Worm (Caenorhabditis elegans) whole organism, late embryonic: ENCODE measurements around the gene F48F7.5.

Experiments
- C08G9.2 ChIP-seq: sonication (generic microtip); optimal IDR thresholded peaks from 2 replicates; lab custom pipeline; 2016; ENCODE audit warnings: mild to moderate bottlenecking, missing genetic modification characterization, moderate library complexity, missing compliant biosample characterization
- K02D7.2 ChIP-seq: sonication (generic microtip); optimal IDR thresholded peaks from 2 replicates; lab custom pipeline; 2017; ENCODE audit warnings: mild to moderate bottlenecking, missing genetic modification characterization, missing compliant biosample characterization
- Y22D7AL.16 ChIP-seq: sonication (generic microtip); optimal IDR thresholded peaks from 2 replicates; lab custom pipeline; 2016; ENCODE audit warnings: missing genetic modification characterization, missing compliant biosample characterization
- ahr-1 ChIP-seq: sonication (generic microtip); optimal IDR thresholded peaks from 2 replicates; lab custom pipeline; 2016; ENCODE audit warnings: missing genetic modification characterization, missing compliant biosample characterization
- ceh-14 ChIP-seq: sonication (generic microtip); optimal IDR thresholded peaks from 2 replicates; lab custom pipeline; 2016; ENCODE audit warnings: missing genotype, missing genetic modification characterization, missing compliant biosample characterization
- ceh-31 ChIP-seq: sonication (generic microtip); optimal IDR thresholded peaks from 2 replicates; lab custom pipeline; 2016; ENCODE audit warnings: missing genetic modification characterization, missing compliant biosample characterization
- ceh-6 ChIP-seq: fragments of 200-800 bp; sonication (Bioruptor generic); optimal IDR thresholded peaks from 2 replicates; lab custom pipeline; 2018; ENCODE audit warnings: mild to moderate bottlenecking, missing genetic modification characterization, missing compliant biosample characterization
- ceh-9 ChIP-seq: sonication (generic microtip); optimal IDR thresholded peaks from 2 replicates; lab custom pipeline; 2016; ENCODE audit warnings: mild to moderate bottlenecking, missing genetic modification characterization, inconsistent platforms, missing compliant biosample characterization
- che-1 ChIP-seq: sonication (generic microtip); optimal IDR thresholded peaks from 2 replicates; lab custom pipeline; 2016; ENCODE audit warnings: mild to moderate bottlenecking, missing genetic modification characterization, missing compliant biosample characterization
- elt-2 ChIP-seq: sonication (generic microtip); optimal IDR thresholded peaks from 2 replicates; lab custom pipeline; 2016; ENCODE audit warnings: missing genetic modification reagents, missing genetic modification characterization, missing compliant biosample characterization
- fax-1 ChIP-seq: sonication (generic microtip); optimal IDR thresholded peaks from 2 replicates; lab custom pipeline; 2016; ENCODE audit warnings: missing genotype, missing genetic modification characterization, missing compliant biosample characterization
- gmeb-2 ChIP-seq: sonication (generic microtip); optimal IDR thresholded peaks from 2 replicates; lab custom pipeline; 2016; ENCODE audit warnings: missing genetic modification characterization, inconsistent platforms, missing compliant biosample characterization
- hlh-13 ChIP-seq: fragments of 200-800 bp; sonication (Bioruptor generic); optimal IDR thresholded peaks from 2 replicates; lab custom pipeline; 2018; ENCODE audit warnings: mild to moderate bottlenecking, missing genetic modification characterization, missing compliant biosample characterization
- hlh-15 ChIP-seq: sonication (generic microtip); optimal IDR thresholded peaks from 2 replicates; lab custom pipeline; 2016; ENCODE audit warnings: missing genetic modification characterization, missing compliant biosample characterization
- hlh-30 ChIP-seq: sonication (generic microtip); optimal IDR thresholded peaks from 2 replicates; lab custom pipeline; 2017; ENCODE audit warnings: antibody characterized with exemption, missing genetic modification characterization, missing compliant biosample characterization; ENCODE audit not compliant: insufficient read depth
- hlh-8 ChIP-seq: sonication (generic microtip); optimal IDR thresholded peaks from 2 replicates; lab custom pipeline; 2016; ENCODE audit warnings: missing genotype, missing genetic modification characterization, missing compliant biosample characterization
- lin-11 ChIP-seq: fragments of 200-800 bp; sonication (Bioruptor generic); optimal IDR thresholded peaks from 2 replicates; lab custom pipeline; 2018; ENCODE audit warnings: mild to moderate bottlenecking, missing genetic modification characterization, missing compliant biosample characterization
- nfya-1 ChIP-seq: sonication (generic microtip); optimal IDR thresholded peaks from 2 replicates; lab custom pipeline; 2017; ENCODE audit warnings: missing genetic modification characterization, mild to moderate bottlenecking, missing compliant biosample characterization, antibody characterized with exemption, moderate library complexity
- nhr-11 ChIP-seq: fragments of 150-350 bp; optimal IDR thresholded peaks from 2 replicates; lab custom pipeline; 2014; ENCODE audit warnings: missing biosample characterization, missing genetic modification characterization
- npax-4 ChIP-seq: sonication (generic microtip); optimal IDR thresholded peaks from 2 replicates; lab custom pipeline; 2016; ENCODE audit warnings: missing genetic modification characterization, missing compliant biosample characterization
- odd-2 ChIP-seq: sonication (generic microtip); optimal IDR thresholded peaks from 2 replicates; lab custom pipeline; 2017; ENCODE audit warnings: antibody characterized with exemption, mild to moderate bottlenecking, missing genetic modification characterization, missing compliant biosample characterization
- pat-9 ChIP-seq: fragments of 200-800 bp; sonication (Bioruptor generic); optimal IDR thresholded peaks from 2 replicates; lab custom pipeline; 2018; ENCODE audit warnings: mild to moderate bottlenecking, missing genetic modification characterization, moderate library complexity, missing compliant biosample characterization
- pax-1 ChIP-seq: fragments of 150-350 bp; optimal IDR thresholded peaks from 2 replicates; lab custom pipeline; 2014; ENCODE audit warnings: missing biosample characterization, missing genetic modification characterization
- pha-4 ChIP-seq: fragments of 150-350 bp; optimal IDR thresholded peaks from 2 replicates; lab custom pipeline; 2018; ENCODE audit warnings: missing biosample characterization, missing genetic modification reagents, missing genetic modification characterization
- pqm-1 ChIP-seq: sonication (generic microtip); optimal IDR thresholded peaks from 2 replicates; lab custom pipeline; 2016; ENCODE audit warnings: missing genetic modification characterization, missing compliant biosample characterization
- ref-2 ChIP-seq: sonication (generic microtip); optimal IDR thresholded peaks from 2 replicates; lab custom pipeline; 2016; ENCODE audit warnings: missing genetic modification characterization, missing compliant biosample characterization
- sdc-2 ChIP-seq: sonication (generic microtip); optimal IDR thresholded peaks from 2 replicates; lab custom pipeline; 2016; ENCODE audit warnings: missing genotype, missing genetic modification characterization, missing compliant biosample characterization
- tbx-2 ChIP-seq: sonication (generic microtip); optimal IDR thresholded peaks from 2 replicates; lab custom pipeline; 2016; ENCODE audit warnings: missing genetic modification characterization, missing compliant biosample characterization
- ttx-3 ChIP-seq: sonication (generic microtip); optimal IDR thresholded peaks from 2 replicates; lab custom pipeline; 2016; ENCODE audit warnings: missing genetic modification reagents, missing genetic modification characterization, missing compliant biosample characterization
- unc-55 ChIP-seq: sonication (generic microtip); optimal IDR thresholded peaks from 2 replicates; lab custom pipeline; 2017; ENCODE audit warnings: missing biosample characterization, missing genetic modification reagents, missing genetic modification characterization
- unc-86 ChIP-seq: sonication (generic microtip); optimal IDR thresholded peaks from 2 replicates; lab custom pipeline; 2016; ENCODE audit warnings: missing genetic modification characterization, missing compliant biosample characterization
- zip-5 ChIP-seq: sonication (generic microtip); optimal IDR thresholded peaks from 2 replicates; lab custom pipeline; 2016; ENCODE audit warnings: missing genetic modification characterization, missing compliant biosample characterization

The F48F7.5 gene

DNA sequence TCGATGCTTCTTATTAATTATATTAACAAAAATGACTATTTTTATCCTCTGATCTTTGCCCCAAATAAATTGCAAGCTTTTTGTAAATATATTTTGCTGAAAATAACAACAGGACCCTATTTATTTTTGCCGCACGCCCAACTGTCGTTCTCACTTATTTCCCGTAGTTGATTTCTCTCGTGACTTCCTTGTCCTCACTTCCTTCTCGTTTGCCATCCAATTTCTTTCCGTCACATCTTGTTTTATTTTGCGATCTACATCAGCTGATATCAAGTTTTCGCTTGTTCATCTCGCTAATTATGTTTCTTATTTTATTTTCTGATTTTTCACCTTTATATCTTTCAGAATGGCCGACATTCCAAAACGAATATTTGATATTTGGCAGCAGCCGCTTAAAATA is at the start of gene F48F7.5:
Gene F48F7.5, plus strand, starts transcription at position 340 of the 400 bp plus-strand sequence.
- peak; percentile 20 for TF ChIP-seq hlh-30 (tag; lab: Kevin White, UChicago)
- TF ChIP-seq ttx-3 (tag; lab: Kevin White, UChicago): no peak
- TF ChIP-seq ref-2 (tag; lab: Kevin White, UChicago): no peak

DNA sequence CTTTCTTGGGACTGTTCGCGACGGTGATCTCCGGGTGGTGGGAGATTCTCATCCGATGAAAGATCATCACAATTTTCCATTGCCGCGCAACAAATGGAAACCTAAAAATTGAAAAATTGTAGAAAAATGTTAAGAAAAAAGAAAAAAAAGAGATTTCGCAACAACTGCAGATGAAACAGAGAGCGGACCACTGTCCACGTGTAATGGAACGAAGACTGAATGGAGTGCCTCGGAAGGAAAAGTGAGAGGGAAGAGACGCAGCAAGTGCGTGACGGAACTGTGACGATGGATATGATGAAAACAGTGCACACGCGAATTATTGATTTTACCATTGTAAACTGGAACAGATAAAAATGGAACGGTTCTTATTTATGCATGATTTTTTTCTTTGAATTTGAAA is 49.4 kb upstream of the F48F7.5 start, which contains the start of gene meg-2:
Gene meg-2, minus strand, starts transcription at position 101 of the 400 bp plus-strand sequence.
- no peak for TF ChIP-seq npax-4
- TF ChIP-seq sdc-2: no peak

DNA sequence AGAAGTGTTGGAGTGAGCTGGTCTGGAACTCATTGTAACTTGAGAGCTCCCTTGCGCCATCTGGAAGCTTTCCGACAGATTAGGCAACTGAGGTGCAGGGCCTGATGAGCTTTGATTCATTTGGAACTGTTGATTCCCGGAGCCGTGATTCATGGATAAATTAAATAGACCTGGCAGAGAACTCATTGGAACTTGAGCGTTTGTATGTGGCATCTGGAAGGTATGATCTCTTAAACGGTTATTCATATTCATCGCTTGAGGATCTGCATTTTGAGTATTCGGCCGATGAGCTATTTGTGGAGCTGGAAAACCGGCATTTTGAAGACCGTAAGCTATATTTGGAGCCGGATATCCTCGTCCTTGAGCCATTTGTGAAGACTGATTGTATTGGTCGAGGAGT is 46.9 kb upstream of the F48F7.5 start:
- TF ChIP-seq hlh-13 (GFP tag; lab: Kevin White, UChicago) (no peak), unc-86 (tag; lab: Kevin White, UChicago) (no peak), ref-2 (tag; lab: Kevin White, UChicago) (no peak), pat-9 (tag; lab: Kevin White, UChicago) (no peak), nfya-1 (tag; lab: Kevin White, UChicago) (no peak), pha-4 (no peak), K02D7.2 (tag; lab: Kevin White, UChicago) (no peak), hlh-15 (tag; lab: Kevin White, UChicago) (no peak), Y22D7AL.16 (tag; lab: Kevin White, UChicago) (no peak), che-1 (no peak), pax-1 (tag; lab: Kevin White, UChicago) (no peak), odd-2 (tag; lab: Kevin White, UChicago) (no peak), ahr-1 (tag; lab: Kevin White, UChicago) (no peak), fax-1 (tag; lab: Kevin White, UChicago) (no peak), ceh-6 (GFP tag; lab: Kevin White, UChicago) (no peak), gmeb-2 (no peak)

DNA sequence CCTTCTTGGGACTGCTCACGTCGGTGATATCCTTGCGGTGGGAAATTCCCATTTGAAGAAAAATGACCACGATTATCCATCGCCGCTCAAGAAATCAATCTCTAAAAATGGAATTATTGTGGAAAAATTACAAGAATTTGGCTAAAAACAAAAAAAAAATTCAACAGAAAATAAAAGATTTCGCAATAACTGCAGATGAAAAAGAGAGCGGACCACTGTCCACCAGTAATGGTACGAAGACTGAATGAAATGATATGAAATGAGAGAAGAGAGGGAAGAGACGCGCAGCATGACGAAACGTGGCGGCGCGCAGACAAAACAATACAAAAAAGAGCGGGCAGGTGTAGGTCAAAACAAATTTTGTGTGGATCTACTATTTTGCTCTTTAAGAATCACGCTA is 45.9 kb upstream of the F48F7.5 start, which contains the start of gene meg-1:
Gene meg-1, minus strand, starts transcription at position 101 of the 400 bp plus-strand sequence.
- TF ChIP-seq fax-1 (tag; lab: Kevin White, UChicago) (no peak), lin-11 (tag; lab: Kevin White, UChicago) (no peak), ceh-9 (tag; lab: Kevin White, UChicago) (no peak), gmeb-2 (no peak), odd-2 (tag; lab: Kevin White, UChicago) (no peak), pqm-1 (no peak)
- TF ChIP-seq, all 69 proteins: peak for 0

DNA sequence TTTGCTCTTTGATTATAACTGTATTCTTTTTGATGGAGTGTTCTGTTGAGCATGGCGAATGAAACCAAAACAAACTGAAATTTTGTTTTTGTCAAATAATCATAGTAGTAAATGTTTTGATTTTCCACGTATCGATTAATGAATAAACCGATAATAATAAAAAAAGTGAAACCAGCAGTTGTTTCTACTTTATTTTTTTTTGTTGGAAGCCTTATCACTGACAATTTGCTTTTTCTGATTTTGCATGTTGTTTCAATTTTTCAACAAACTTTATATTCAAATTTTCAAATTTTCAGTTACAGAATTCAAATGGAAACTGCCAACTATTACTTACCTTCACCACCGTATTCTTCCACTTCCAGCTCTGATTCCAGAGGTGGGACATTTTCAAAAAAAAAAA is 40.9 kb upstream of the F48F7.5 start, which contains the start of gene elt-3:
Gene elt-3, plus strand, starts transcription at position 301 of the 400 bp plus-strand sequence.
- TF ChIP-seq Y22D7AL.16 (tag; lab: Kevin White, UChicago) (no peak), unc-55 (GFP tag; lab: Kevin White, UChicago) (no peak), ceh-14 (no peak), zip-5 (tag; lab: Kevin White, UChicago) (no peak), gmeb-2 (no peak), C08G9.2 (tag; lab: Kevin White, UChicago) (no peak), nhr-11 (tag; lab: Kevin White, UChicago) (no peak), tbx-2 (tag; lab: Kevin White, UChicago) (no peak), npax-4 (no peak), ceh-31 (tag; lab: Kevin White, UChicago) (no peak)

DNA sequence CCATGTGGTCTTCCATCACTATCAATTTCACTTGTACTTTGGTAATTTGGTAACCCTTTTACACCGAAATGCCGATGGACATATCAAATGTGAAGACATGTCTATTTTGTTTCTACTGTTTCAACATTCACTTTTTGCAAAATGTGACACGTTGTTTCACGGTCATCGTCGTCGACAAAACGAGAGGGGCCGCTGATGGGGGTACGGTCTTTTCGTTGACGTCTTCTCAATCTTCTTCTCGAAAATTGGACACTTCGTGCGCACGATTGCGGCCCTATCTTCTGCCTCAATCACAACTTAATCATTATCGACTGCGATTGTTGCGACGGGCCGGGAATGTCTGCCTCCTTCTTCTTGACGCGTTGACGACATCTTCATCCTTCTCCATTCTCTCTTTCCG is 38.7 kb upstream of the F48F7.5 start:
- no peak for TF ChIP-seq ahr-1 (tag; lab: Kevin White, UChicago)
- TF ChIP-seq pat-9 (tag; lab: Kevin White, UChicago): no peak
- no peak for TF ChIP-seq elt-2 (tag; lab: Kevin White, UChicago)
- TF ChIP-seq hlh-8 (tag; lab: Kevin White, UChicago): no peak
- TF ChIP-seq npax-4: no peak
- TF ChIP-seq gmeb-2: no peak
- TF ChIP-seq ceh-9 (tag; lab: Kevin White, UChicago): no peak
- TF ChIP-seq lin-11 (tag; lab: Kevin White, UChicago): no peak
